Fruit fly (Drosophila melanogaster) whole organism, embryonic: Measurements from ENCODE around the gene CheB38c.

ENCODE experiments used
- Antp ChIP-seq: fragments of 200-800 bp; sonication (Bioruptor generic); optimal IDR thresholded peaks from 3 replicates; lab custom pipeline; 2016; ENCODE audit warnings: missing biosample characterization, missing genetic modification characterization
- Asciz ChIP-seq: fragments of 200-800 bp; sonication (Bioruptor generic); optimal IDR thresholded peaks from 2 replicates; lab custom pipeline; 2017; ENCODE audit warnings: missing biosample characterization, mild to moderate bottlenecking, missing genetic modification characterization, missing genetic modification reagents
- CG11696 ChIP-seq: fragments of 200-800 bp; sonication (Bioruptor generic); IDR thresholded peaks from 2 replicates; pipeline ENCODE4 v1.3.6; 2022; ENCODE audit warnings: missing biosample characterization, missing genetic modification characterization
- CG12769 ChIP-seq: fragments of 200-800 bp; sonication (Bioruptor generic); optimal IDR thresholded peaks from 2 replicates; lab custom pipeline; 2019; ENCODE audit warnings: missing biosample characterization, mild to moderate bottlenecking, missing genetic modification characterization, moderate library complexity
- CG12942 ChIP-seq: fragments of 200-800 bp; sonication (Bioruptor generic); optimal IDR thresholded peaks from 3 replicates; lab custom pipeline; 2016; ENCODE audit warnings: missing biosample characterization, missing genetic modification characterization
- CG13296 ChIP-seq: fragments of 200-800 bp; sonication (Bioruptor generic); optimal IDR thresholded peaks from 3 replicates; lab custom pipeline; 2018; ENCODE audit warnings: missing biosample characterization, mild to moderate bottlenecking, missing genetic modification characterization
- CG15514 ChIP-seq: fragments of 200-800 bp; sonication (Bioruptor generic); optimal IDR thresholded peaks from 3 replicates; lab custom pipeline; 2017; ENCODE audit warnings: missing biosample characterization, missing genetic modification characterization, mild to moderate bottlenecking, moderate library complexity, missing genetic modification reagents
- CG1603 ChIP-seq: fragments of 200-800 bp; sonication (Bioruptor generic); optimal IDR thresholded peaks from 2 replicates; lab custom pipeline; 2019; ENCODE audit warnings: missing biosample characterization, mild to moderate bottlenecking, missing genetic modification characterization, moderate library complexity
- CG17359 ChIP-seq: fragments of 200-800 bp; sonication (Bioruptor generic); optimal IDR thresholded peaks from 3 replicates; lab custom pipeline; 2018; ENCODE audit warnings: missing biosample characterization, mild to moderate bottlenecking, missing genetic modification characterization, moderate library complexity
- CG18619 ChIP-seq: fragments of 200-800 bp; sonication (Bioruptor generic); optimal IDR thresholded peaks from 3 replicates; lab custom pipeline; 2017; ENCODE audit warnings: missing biosample characterization, mild to moderate bottlenecking, missing genetic modification characterization
- CG2678 ChIP-seq: fragments of 200-800 bp; sonication (Bioruptor generic); optimal IDR thresholded peaks from 3 replicates; lab custom pipeline; 2019; ENCODE audit warnings: missing biosample characterization, mild to moderate bottlenecking, missing genetic modification characterization, moderate library complexity
- CG3281 ChIP-seq: fragments of 200-800 bp; sonication (Bioruptor generic); optimal IDR thresholded peaks from 3 replicates; lab custom pipeline; 2017; ENCODE audit warnings: missing biosample characterization, mild to moderate bottlenecking, missing genetic modification characterization
- CG34224 ChIP-seq: fragments of 200-800 bp; sonication (Bioruptor generic); IDR thresholded peaks from 3 replicates; pipeline ENCODE4 v1.3.6; 2022; ENCODE audit warnings: missing biosample characterization, missing genetic modification characterization; ENCODE audit not compliant: partially characterized antibody
- CG34376 ChIP-seq: fragments of 200-800 bp; sonication (Bioruptor generic); optimal IDR thresholded peaks from 2 replicates; lab custom pipeline; 2018; ENCODE audit warnings: missing biosample characterization, mild to moderate bottlenecking, missing genetic modification characterization
- CG4360 ChIP-seq: fragments of 200-800 bp; sonication (Bioruptor generic); IDR thresholded peaks from 2 replicates; pipeline ENCODE4 v1.3.6; 2022; ENCODE audit warnings: missing biosample characterization, missing genetic modification characterization
- CG4617 ChIP-seq: fragments of 200-800 bp; sonication (Bioruptor generic); optimal IDR thresholded peaks from 3 replicates; lab custom pipeline; 2016; ENCODE audit warnings: missing biosample characterization, missing genetic modification characterization, borderline replicate concordance
- CG7839 ChIP-seq: fragments of 200-800 bp; sonication (Bioruptor generic); optimal IDR thresholded peaks from 3 replicates; lab custom pipeline; 2018; ENCODE audit warnings: missing biosample characterization, mild to moderate bottlenecking, missing genetic modification characterization, moderate library complexity
- CG8281 ChIP-seq: fragments of 200-800 bp; sonication (Bioruptor generic); optimal IDR thresholded peaks from 2 replicates; lab custom pipeline; 2018; ENCODE audit warnings: missing biosample characterization, mild to moderate bottlenecking, missing genetic modification characterization, moderate library complexity
- CG8290 ChIP-seq, 3 experiments: fragments of 200-800 bp; sonication (Bioruptor generic); optimal IDR thresholded peaks; 2 replicates each; lab custom pipeline; 2016 to 2019; ENCODE audit warnings: missing biosample characterization in 3 of 3, missing genetic modification characterization in 3 of 3, mild to moderate bottlenecking in 2 of 3, moderate library complexity in 1 of 3
- CG9437 ChIP-seq: fragments of 200-800 bp; sonication (Bioruptor generic); optimal IDR thresholded peaks from 2 replicates; lab custom pipeline; 2018; ENCODE audit warnings: missing biosample characterization, mild to moderate bottlenecking, missing genetic modification characterization
- CG9609 ChIP-seq: fragments of 200-800 bp; sonication (Bioruptor generic); optimal IDR thresholded peaks from 3 replicates; lab custom pipeline; 2016; ENCODE audit warnings: missing biosample characterization, missing genetic modification characterization
- Chrac-16 ChIP-seq: fragments of 200-800 bp; sonication (Bioruptor generic); optimal IDR thresholded peaks from 3 replicates; lab custom pipeline; 2016; ENCODE audit warnings: missing biosample characterization, missing genetic modification characterization
- Dad ChIP-seq: fragments of 200-800 bp; sonication (Bioruptor generic); optimal IDR thresholded peaks from 3 replicates; lab custom pipeline; 2016; ENCODE audit warnings: missing biosample characterization, missing genetic modification characterization
- Fer1 ChIP-seq: fragments of 200-800 bp; sonication (Bioruptor generic); optimal IDR thresholded peaks from 2 replicates; lab custom pipeline; 2017; ENCODE audit warnings: missing biosample characterization, mild to moderate bottlenecking, missing genetic modification characterization
- Hr78 ChIP-seq, 2 experiments: fragments of 200-800 bp in 1 of 2; fragments of >200 bp in 1 of 2; sonication (Bioruptor generic) in 1 of 2; optimal IDR thresholded peaks; 2 replicates each; lab custom pipeline; 2017 to 2019; ENCODE audit warnings: missing biosample characterization in 2 of 2, missing genetic modification characterization in 2 of 2, mild to moderate bottlenecking in 1 of 2, moderate library complexity in 1 of 2
- Jarid2 ChIP-seq: fragments of 200-800 bp; sonication (Bioruptor generic); optimal IDR thresholded peaks from 3 replicates; lab custom pipeline; 2017; ENCODE audit warnings: mild to moderate bottlenecking, missing biosample characterization, missing genetic modification reagents, missing genetic modification characterization
- MTF-1 ChIP-seq: fragments of 200-800 bp; sonication (Bioruptor generic); optimal IDR thresholded peaks from 2 replicates; lab custom pipeline; 2018; ENCODE audit warnings: missing biosample characterization, mild to moderate bottlenecking, missing genetic modification characterization, borderline replicate concordance
- Mad ChIP-seq: fragments of 200-800 bp; sonication (Bioruptor generic); optimal IDR thresholded peaks from 2 replicates; lab custom pipeline; 2016; ENCODE audit warnings: missing biosample characterization, missing genetic modification characterization
- NFAT ChIP-seq: fragments of 200-800 bp; sonication (Bioruptor generic); IDR thresholded peaks from 2 replicates; pipeline ENCODE4 v1.3.6; 2022; ENCODE audit warnings: missing biosample characterization, missing genetic modification characterization
- Nf-YC ChIP-seq: fragments of 200-800 bp; optimal IDR thresholded peaks from 3 replicates; lab custom pipeline; 2019; ENCODE audit warnings: missing biosample characterization, mild to moderate bottlenecking, missing genetic modification characterization, moderate library complexity
- Oaz ChIP-seq: fragments of 200-800 bp; sonication (Bioruptor generic); IDR thresholded peaks from 2 replicates; pipeline ENCODE4 v1.3.6; 2022; ENCODE audit warnings: missing biosample characterization, missing genetic modification characterization
- PHDP ChIP-seq: fragments of 200-800 bp; sonication (Bioruptor generic); optimal IDR thresholded peaks from 3 replicates; lab custom pipeline; 2018; ENCODE audit warnings: missing biosample characterization, mild to moderate bottlenecking, missing genetic modification characterization, moderate library complexity
- ab ChIP-seq: fragments of 200-800 bp; sonication (Bioruptor generic); optimal IDR thresholded peaks from 2 replicates; lab custom pipeline; 2016; ENCODE audit warnings: missing biosample characterization, missing genetic modification characterization
- bab2 ChIP-seq: fragments of 200-800 bp; sonication (Bioruptor generic); optimal IDR thresholded peaks from 2 replicates; lab custom pipeline; 2016; ENCODE audit warnings: missing biosample characterization, missing genetic modification characterization
- cato ChIP-seq: fragments of 200-800 bp; sonication (Bioruptor generic); optimal IDR thresholded peaks from 2 replicates; lab custom pipeline; 2016; ENCODE audit warnings: missing biosample characterization, missing genetic modification characterization, borderline replicate concordance
- dmrt99B ChIP-seq: fragments of 200-800 bp; sonication (Bioruptor generic); optimal IDR thresholded peaks from 2 replicates; lab custom pipeline; 2018; ENCODE audit warnings: missing biosample characterization, mild to moderate bottlenecking, missing genetic modification characterization, moderate library complexity
- gsb-n ChIP-seq: fragments of 200-800 bp; sonication (Bioruptor generic); optimal IDR thresholded peaks from 3 replicates; lab custom pipeline; 2018; ENCODE audit warnings: missing biosample characterization, mild to moderate bottlenecking, missing genetic modification characterization
- hkb ChIP-seq, 2 experiments: fragments of 200-800 bp in 1 of 2; fragments of >200 bp in 1 of 2; sonication (Bioruptor generic) in 1 of 2; IDR thresholded peaks in 1 of 2; optimal IDR thresholded peaks in 1 of 2; 2 replicates each; pipeline versions ENCODE4 v1.3.6 to Lab custom; 2017 to 2022; ENCODE audit warnings: missing biosample characterization in 1 of 2, missing genetic modification characterization in 1 of 2
- ken ChIP-seq: fragments of 200-800 bp; sonication (Bioruptor generic); IDR thresholded peaks from 3 replicates; pipeline ENCODE4 v1.3.6; 2022; ENCODE audit warnings: missing biosample characterization, missing genetic modification characterization
- knrl ChIP-seq: fragments of 200-800 bp; sonication (Bioruptor generic); IDR thresholded peaks from 3 replicates; pipeline ENCODE4 v1.3.6; 2022; ENCODE audit warnings: missing biosample characterization, missing genetic modification characterization; ENCODE audit not compliant: partially characterized antibody
- lbe ChIP-seq: fragments of 200-800 bp; sonication (Bioruptor generic); optimal IDR thresholded peaks from 2 replicates; lab custom pipeline; 2016; ENCODE audit warnings: missing biosample characterization, mild to moderate bottlenecking, missing genetic modification characterization
- otp ChIP-seq: fragments of 200-800 bp; sonication (Bioruptor generic); IDR thresholded peaks from 3 replicates; pipeline ENCODE4, ENCODE4 v1.3.6; 2022; ENCODE audit warnings: missing biosample characterization, missing genetic modification characterization
- pum ChIP-seq: fragments of 200-800 bp; sonication (Bioruptor generic); optimal IDR thresholded peaks from 2 replicates; lab custom pipeline; 2016; ENCODE audit warnings: missing biosample characterization, missing genetic modification characterization
- repo ChIP-seq: fragments of 200-800 bp; sonication (Bioruptor generic); optimal IDR thresholded peaks from 2 replicates; lab custom pipeline; 2016; ENCODE audit warnings: missing biosample characterization, missing genetic modification characterization
- scrt ChIP-seq: fragments of 200-800 bp; sonication (Bioruptor generic); optimal IDR thresholded peaks from 2 replicates; lab custom pipeline; 2018; ENCODE audit warnings: missing biosample characterization, mild to moderate bottlenecking, missing genetic modification characterization, moderate library complexity
- tap ChIP-seq: fragments of 200-800 bp; optimal IDR thresholded peaks from 3 replicates; lab custom pipeline; 2019; ENCODE audit warnings: missing biosample characterization, mild to moderate bottlenecking, missing genetic modification characterization, moderate library complexity
- unpg ChIP-seq: fragments of 200-800 bp; sonication (Bioruptor generic); optimal IDR thresholded peaks from 3 replicates; lab custom pipeline; 2018; ENCODE audit warnings: missing biosample characterization, mild to moderate bottlenecking, missing genetic modification characterization, moderate library complexity
- yki ChIP-seq: fragments of >200 bp; optimal IDR thresholded peaks from 3 replicates; lab custom pipeline; 2018
- zen2 ChIP-seq: fragments of 200-800 bp; sonication (Bioruptor generic); IDR thresholded peaks from 3 replicates; pipeline ENCODE4 v1.3.6; 2022; ENCODE audit warnings: missing biosample characterization, missing genetic modification characterization; ENCODE audit not compliant: partially characterized antibody

CheB38c gene

DNA sequence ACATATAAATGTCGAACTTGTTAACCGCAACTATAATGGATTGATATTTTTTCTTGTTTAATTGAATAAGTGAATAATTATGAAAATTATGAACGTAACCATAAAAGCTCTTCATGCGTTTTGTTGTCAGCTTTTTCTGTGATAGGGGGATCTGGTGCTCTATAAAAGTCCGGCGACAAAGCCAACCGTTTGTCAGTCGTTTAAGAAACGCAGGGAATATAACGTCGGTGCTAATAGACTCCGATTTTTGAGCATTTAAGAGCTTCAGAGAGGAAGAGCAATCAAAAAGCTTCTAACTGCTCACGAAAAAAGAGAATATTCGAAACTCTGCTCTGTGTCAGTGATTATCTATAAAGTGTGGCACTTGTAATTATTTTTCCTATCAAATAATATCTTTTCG, 10.4 kb upstream of the CheB38c start, which contains the start of gene CG31674 (continued):
- TF ChIP-seq Oaz (GFP tag; lab: Robert Waterston, UW) (no peak), CG4360 (no peak), otp (no peak), cato (GFP tag; lab: Kevin White, UChicago) (no peak), CG9609 (GFP tag; lab: Kevin White, UChicago) (no peak), CG18619 (no peak), CG1603 (tag; lab: Kevin White, UChicago) (no peak), bab2 (no peak), Dad (GFP tag; lab: Kevin White, UChicago) (no peak), CG34224 (GFP tag; lab: Robert Waterston, UW) (peak; percentile 32; the same call in 1 of the 3 replicates), scrt (no peak), NFAT (GFP tag; lab: Robert Waterston, UW) (peak; percentile 13; the same call in 1 of the 2 replicates), Antp (GFP tag; lab: Kevin White, UChicago) (no peak), CG12769 (no peak), unpg (GFP tag; lab: Kevin White, UChicago) (no peak), Jarid2 (GFP tag; lab: Kevin White, UChicago) (peak; percentile 51), Fer1 (peak; percentile 24), tap (no peak), PHDP (tag; lab: Kevin White, UChicago) (no peak), repo (no peak), zen2 (GFP tag; lab: Robert Waterston, UW) (peak; percentile 30; the same call in 1 of the 3 replicates), CG12942 (no peak), MTF-1 (no peak), CG17359 (peak; percentile 20), CG13296 (GFP tag; lab: Kevin White, UChicago) (peak; percentile 61), lbe (no peak), knrl (no peak), ab (GFP tag; lab: Kevin White, UChicago) (no peak), CG3281 (peak; percentile 21), Mad (GFP tag; lab: Kevin White, UChicago) (no peak), Asciz (GFP tag; lab: Kevin White, UChicago) (no peak), ken (GFP tag; lab: Robert Waterston, UW) (no peak), Chrac-16 (no peak), Hr78 (GFP tag; optimal IDR thresholded peaks at IDR 0.05; lab: Kevin White, UChicago) (no peak), CG2678 (peak; percentile 31), CG15514 (GFP tag; lab: Kevin White, UChicago) (peak; percentile 11), yki (lab: Kevin White, UChicago) (no peak), dmrt99B (tag; lab: Kevin White, UChicago) (peak; percentile 3), CG8290 (GFP tag; optimal IDR thresholded peaks at IDR 0.05; lab: Kevin White, UChicago) (no peak), CG8290 (tag; optimal IDR thresholded peaks at IDR 0.05; lab: Kevin White, UChicago) (peak in 1 of 2 experiments; percentile 19), CG7839 (peak; percentile 20), gsb-n (tag; lab: Kevin White, UChicago) (no peak), Nf-YC (tag; lab: Kevin White, UChicago) (peak; percentile 31), CG11696 (GFP tag; lab: Robert Waterston, UW) (peak; percentile 33; the same call in 1 of the 2 replicates), hkb (optimal IDR thresholded peaks at IDR 0.05; lab: Kevin White, UChicago) (no peak), hkb (GFP tag; IDR thresholded peaks at IDR 0.05; lab: Robert Waterston, UW) (no peak), CG34376 (GFP tag; lab: Kevin White, UChicago) (peak; percentile 61), CG8281 (tag; lab: Kevin White, UChicago) (no peak), CG4617 (GFP tag; lab: Kevin White, UChicago) (no peak), pum (GFP tag; lab: Kevin White, UChicago) (no peak), CG9437 (no peak)
